Worm (Caenorhabditis elegans): ENCODE results near the gene fkh-7.

fkh-7 gene

ce11 chrIV:5584384-5584783 is at the start of gene fkh-7:
fkh-7 (plus strand) TSS chrIV:5584684.
- TF ChIP-seq xnd-1 (tag; optimal IDR thresholded peaks at IDR 0.05), result no peak
- TF ChIP-seq tbx-9 (tag; optimal IDR thresholded peaks at IDR 0.05; ENCODE audit: borderline replicate concordance), result no peak
- no peak for TF ChIP-seq hlh-12 (tag; optimal IDR thresholded peaks at IDR 0.05)
- TF ChIP-seq ceh-27 (GFP tag; optimal IDR thresholded peaks at IDR 0.05), result no peak
- no peak for TF ChIP-seq mcd-1 (GFP tag; IDR thresholded peaks at IDR 0.05)
- TF ChIP-seq F37B4.10 (GFP tag; IDR thresholded peaks at IDR 0.05), result no peak
- no peak for TF ChIP-seq T07F8.4 (tag; optimal IDR thresholded peaks at IDR 0.05)
- TF ChIP-seq gei-17 (GFP tag; optimal IDR thresholded peaks at IDR 0.05), result no peak
- TF ChIP-seq repo-1 (tag; optimal IDR thresholded peaks at IDR 0.05), result no peak
- TF ChIP-seq rec-8 (tag; optimal IDR thresholded peaks at IDR 0.05), result no peak
- TF ChIP-seq sdz-38 (tag; optimal IDR thresholded peaks at IDR 0.05), result no peak
- TF ChIP-seq lin-54 (GFP tag; optimal IDR thresholded peaks at IDR 0.05), result no peak
- TF ChIP-seq C17E4.6 (GFP tag; IDR thresholded peaks at IDR 0.05), result no peak
- TF ChIP-seq cebp-1 (GFP tag; IDR thresholded peaks at IDR 0.05), result no peak
- TF ChIP-seq cebp-1 (tag; optimal IDR thresholded peaks at IDR 0.05), result no peak
- no peak for TF ChIP-seq Y95B8A.8 (GFP tag; IDR thresholded peaks at IDR 0.05)

DNA sequence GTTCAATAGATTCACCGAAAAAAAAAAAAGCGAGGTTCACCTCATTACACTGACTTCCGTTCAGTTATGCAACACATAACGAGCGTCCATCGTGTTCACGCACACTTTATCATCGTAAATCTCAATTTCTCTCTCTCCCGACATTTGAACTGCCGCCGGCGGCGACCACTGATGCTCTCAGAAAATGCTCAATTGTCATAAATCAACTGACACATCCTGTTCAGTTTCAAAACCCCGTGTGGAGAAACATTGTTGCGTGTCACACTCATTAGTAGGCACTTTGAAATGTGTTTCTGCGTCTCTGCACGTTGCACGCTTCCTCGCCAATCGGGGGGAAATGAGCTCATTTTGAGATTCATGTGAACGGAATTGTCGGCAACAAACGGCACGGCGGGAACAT is 48.7 kb upstream of the fkh-7 start:
- TF ChIP-seq zim-3 (tag; optimal IDR thresholded peaks at IDR 0.05) (no peak), hmg-1.2 (GFP tag; IDR thresholded peaks at IDR 0.05) (0 out of 2 replicates have a peak, but pooled peaks have one; percentile 13)

DNA sequence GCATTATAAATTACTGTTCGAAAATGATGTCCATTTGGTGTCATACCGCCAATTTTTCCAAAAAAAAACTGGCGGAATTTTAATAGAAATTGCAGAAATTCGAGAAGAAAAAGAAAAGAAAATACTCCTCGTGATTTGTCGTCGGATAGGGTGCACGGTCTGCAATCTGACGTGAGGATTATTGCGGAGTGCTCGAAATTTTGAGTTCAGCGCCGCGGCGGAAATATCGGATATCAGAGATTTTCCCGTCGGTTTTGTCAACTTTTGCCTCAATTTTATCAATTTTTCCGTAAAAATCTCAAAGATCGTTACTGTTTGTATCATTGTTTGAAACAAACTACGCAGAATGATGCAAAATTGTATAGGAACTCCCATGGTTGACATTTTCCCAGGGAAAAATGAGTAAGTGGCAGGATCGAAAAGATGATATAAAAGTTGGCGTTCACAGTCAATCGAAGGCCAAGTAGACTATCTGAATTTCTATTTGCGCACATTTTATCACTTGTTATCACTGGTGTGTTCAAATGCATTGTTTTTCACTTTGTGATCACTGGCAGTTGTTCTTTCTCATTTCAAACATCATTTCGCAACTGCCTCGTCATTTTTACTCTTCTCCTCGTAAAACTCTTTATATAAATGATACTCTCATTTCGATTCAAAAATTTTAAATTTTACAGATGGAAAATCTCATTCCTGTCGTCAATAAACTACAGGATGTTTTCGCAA is 46.5 kb upstream of the fkh-7 start, which contains the start of the genes fem-1 and drp-1:
Gene fem-1 (minus strand): TSS at position 150 of the 726 bp plus-strand sequence.
Gene drp-1 (plus strand): TSS at position 676 of the 726 bp plus-strand sequence.
- no peak for TF ChIP-seq lin-35 (GFP tag; optimal IDR thresholded peaks at IDR 0.05)
- TF ChIP-seq madf-8 (GFP tag; conservative IDR thresholded peaks at IDR 0.05), result no peak
- TF ChIP-seq lag-1 (GFP tag; IDR thresholded peaks at IDR 0.05), result no peak
- no peak for TF ChIP-seq sptf-2 (GFP tag; optimal IDR thresholded peaks at IDR 0.05)
- no peak for TF ChIP-seq snpc-4 (GFP tag; optimal IDR thresholded peaks at IDR 0.05)
- TF ChIP-seq snpc-4 (tag; optimal IDR thresholded peaks at IDR 0.05), result peak in 2 of 4 experiments; percentile 7 to 60
- no peak for TF ChIP-seq lsy-27 (tag; optimal IDR thresholded peaks at IDR 0.05; ENCODE audit: borderline replicate concordance, insufficient read depth)
- peak; percentile 36 for TF ChIP-seq efl-1 (GFP tag; optimal IDR thresholded peaks at IDR 0.05)
- 0 out of 2 replicates have a peak, but pooled peaks have one; percentile 12 for TF ChIP-seq ceh-91 (GFP tag; IDR thresholded peaks at IDR 0.05)
- TF ChIP-seq ama-1 (optimal IDR thresholded peaks at IDR 0.05), result peak; percentile 6
- TF ChIP-seq ama-1 (GFP tag; optimal IDR thresholded peaks at IDR 0.05), result no peak
- TF ChIP-seq unc-130 (GFP tag; optimal IDR thresholded peaks at IDR 0.05), result no peak
- TF ChIP-seq mcd-1 (GFP tag; IDR thresholded peaks at IDR 0.05), result no peak
- TF ChIP-seq tlf-1 (GFP tag; optimal IDR thresholded peaks at IDR 0.05), result no peak
- no peak for TF ChIP-seq attf-3 (GFP tag; conservative IDR thresholded peaks at IDR 0.05)
- no peak for TF ChIP-seq nhr-120 (GFP tag; IDR thresholded peaks at IDR 0.05)
- no peak for TF ChIP-seq rcor-1 (GFP tag; IDR thresholded peaks at IDR 0.05)
- TF ChIP-seq T26A5.8 (tag; optimal IDR thresholded peaks at IDR 0.05), result no peak
- TF ChIP-seq ztf-22 (GFP tag; optimal IDR thresholded peaks at IDR 0.05), result no peak
- no peak for TF ChIP-seq F57A8.1 (GFP tag; optimal IDR thresholded peaks at IDR 0.05)
- 0 out of 2 replicates have a peak, but pooled peaks have one; percentile 36 for TF ChIP-seq madf-6 (GFP tag; IDR thresholded peaks at IDR 0.05)
- no peak for TF ChIP-seq egl-18 (GFP tag; IDR thresholded peaks at IDR 0.05)
- no peak for TF ChIP-seq mel-28 (tag; optimal IDR thresholded peaks at IDR 0.05; ENCODE audit: borderline replicate concordance)
- no peak for TF ChIP-seq hlh-26 (GFP tag; conservative IDR thresholded peaks at IDR 0.05)
- TF ChIP-seq K11D2.4 (GFP tag; IDR thresholded peaks at IDR 0.05), result no peak
- no peak for TF ChIP-seq hlh-12 (tag; optimal IDR thresholded peaks at IDR 0.05)
- TF ChIP-seq snpc-1.3 (tag; optimal IDR thresholded peaks at IDR 0.05; ENCODE audit: insufficient read depth), result peak; percentile 1
- no peak for TF ChIP-seq lir-1 (GFP tag; conservative IDR thresholded peaks at IDR 0.05)
- no peak for TF ChIP-seq hrde-1 (tag; optimal IDR thresholded peaks at IDR 0.05; ENCODE audit: borderline replicate concordance)
- no peak for TF ChIP-seq cebp-1 (GFP tag; IDR thresholded peaks at IDR 0.05)
- TF ChIP-seq cebp-1 (tag; optimal IDR thresholded peaks at IDR 0.05), result peak; percentile 44
